Worm (Caenorhabditis elegans): ENCODE measurements around the gene nhr-172.

ce11 chrV:7547479-7547878 is 38.7 kb downstream of the nhr-172 start, which contains the start of gene ftn-1:
- TF ChIP-seq ama-1 (optimal IDR thresholded peaks at IDR 0.05) (no peak), hmbx-1 (tag; optimal IDR thresholded peaks at IDR 0.05) (no peak), flt-1 (GFP tag; IDR thresholded peaks at IDR 0.05) (no peak), tbx-37 (GFP tag; conservative IDR thresholded peaks at IDR 0.05) (no peak), B0310.2 (tag; optimal IDR thresholded peaks at IDR 0.05) (no peak), ets-7 (tag; optimal IDR thresholded peaks at IDR 0.05) (no peak), pes-1 (GFP tag; IDR thresholded peaks at IDR 0.05) (no peak), scrt-1 (GFP tag; IDR thresholded peaks at IDR 0.05) (no peak), F13C5.2 (tag; optimal IDR thresholded peaks at IDR 0.05) (no peak), tbx-11 (GFP tag; IDR thresholded peaks at IDR 0.05) (no peak)
